Worm (Caenorhabditis elegans) whole organism, L4 larva: ENCODE data around the gene nhr-105.

Source experiments
- aly-2 ChIP-seq: sonication (generic microtip); optimal IDR thresholded peaks from 2 replicates; lab custom pipeline; 2018; ENCODE audit warnings: missing biosample characterization, missing genetic modification characterization
- dmd-6 ChIP-seq: fragments of 200-800 bp; sonication (Bioruptor generic); IDR thresholded peaks from 2 replicates; pipeline ENCODE4 v1.3.6; 2022; ENCODE audit warnings: missing genetic modification reagents, missing genetic modification characterization, missing compliant biosample characterization
- mdl-1 ChIP-seq, 2 experiments: fragments of 150-350 bp in 1 of 2; sonication (generic microtip) in 1 of 2; optimal IDR thresholded peaks; 2 replicates each; lab custom pipeline; 2014 to 2017; ENCODE audit warnings: missing biosample characterization in 2 of 2, missing genetic modification characterization in 2 of 2
- nhr-28 ChIP-seq: fragments of 150-350 bp; optimal IDR thresholded peaks from 2 replicates; lab custom pipeline; 2014; ENCODE audit warnings: missing biosample characterization, missing genetic modification characterization
- nhr-76 ChIP-seq: fragments of 150-350 bp; optimal IDR thresholded peaks from 2 replicates; lab custom pipeline; 2014; ENCODE audit warnings: missing biosample characterization, missing genetic modification characterization

DNA sequence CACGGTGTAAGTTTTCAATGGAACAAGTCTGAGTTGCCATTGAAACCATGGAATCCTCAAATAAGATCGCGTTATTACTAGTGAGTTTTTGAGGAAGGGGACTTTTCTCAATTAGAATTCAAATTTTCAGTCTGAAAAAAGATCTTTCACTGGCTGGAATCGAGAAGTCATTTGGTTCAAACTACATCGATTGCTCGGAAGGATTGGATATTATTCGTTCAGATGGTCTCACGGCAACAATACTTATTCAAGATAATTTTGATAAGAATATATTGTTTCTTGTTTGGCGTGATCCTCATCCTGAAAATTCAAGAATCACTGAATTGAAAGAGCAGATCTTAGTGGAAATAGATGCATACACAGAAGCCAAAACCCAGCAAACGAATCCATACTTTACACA lies 17.5 kb downstream of the nhr-105 start:
- TF ChIP-seq dmd-6 (no peak), nhr-76 (tag; lab: Kevin White, UChicago) (no peak), nhr-28 (tag; lab: Kevin White, UChicago) (no peak), aly-2 (tag; lab: Kevin White, UChicago) (no peak), mdl-1 (tag; optimal IDR thresholded peaks at IDR 0.05; lab: Kevin White, UChicago) (no peak)
